Worm (Caenorhabditis elegans): ENCODE measurements around the gene K07F5.17.

The K07F5.17 gene

DNA sequence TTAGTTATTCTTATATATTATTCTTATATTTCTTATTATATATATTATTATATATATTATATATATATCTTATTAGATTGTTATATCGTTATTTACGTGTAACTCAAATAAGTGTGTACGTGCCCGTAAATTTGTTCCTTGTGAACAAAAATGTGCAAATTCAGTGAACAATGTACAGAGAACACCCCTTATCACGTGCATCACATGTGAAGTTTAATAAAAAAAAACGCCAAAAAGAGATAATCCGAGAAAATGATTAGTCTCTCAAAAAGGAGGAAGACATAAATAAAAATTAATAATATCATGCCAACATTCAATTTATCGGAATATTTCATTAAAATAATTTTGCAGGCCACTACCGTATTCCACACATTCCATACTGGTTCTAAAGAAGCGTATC lies 42.5 kb upstream of the K07F5.17 start (continued):
- TF ChIP-seq snpc-4 (tag; optimal IDR thresholded peaks at IDR 0.05): no peak
- TF ChIP-seq mdt-29 (GFP tag; IDR thresholded peaks at IDR 0.05): no peak
- no peak for TF ChIP-seq sdz-12 (GFP tag; optimal IDR thresholded peaks at IDR 0.05)
- no peak for TF ChIP-seq madf-9 (GFP tag; conservative IDR thresholded peaks at IDR 0.05)
- no peak for TF ChIP-seq lim-7 (GFP tag; IDR thresholded peaks at IDR 0.05)
- TF ChIP-seq aly-2 (tag; optimal IDR thresholded peaks at IDR 0.05): no peak
- TF ChIP-seq fkh-10 (GFP tag; optimal IDR thresholded peaks at IDR 0.05): no peak
- TF ChIP-seq unc-130 (GFP tag; optimal IDR thresholded peaks at IDR 0.05): no peak
- no peak for TF ChIP-seq ztf-7 (tag; optimal IDR thresholded peaks at IDR 0.05)
- TF ChIP-seq dmd-6 (GFP tag; IDR thresholded peaks at IDR 0.05): peak; percentile 24; the same call in 1 of the 2 replicates
- TF ChIP-seq hmg-1.1 (GFP tag; IDR thresholded peaks at IDR 0.05): no peak
- no peak for TF ChIP-seq daf-16 (GFP tag; optimal IDR thresholded peaks at IDR 0.05)
- peak; percentile 53 for TF ChIP-seq daf-16 (tag; optimal IDR thresholded peaks at IDR 0.05)
- TF ChIP-seq skn-1 (tag; optimal IDR thresholded peaks at IDR 0.05): no peak
- peak in 1 of 2 experiments; percentile 4 for TF ChIP-seq lsy-2 (tag; optimal IDR thresholded peaks at IDR 0.05)
- no peak for TF ChIP-seq ceh-32 (tag; optimal IDR thresholded peaks at IDR 0.05; ENCODE audit: poor library complexity)
- no peak for TF ChIP-seq set-16 (GFP tag; IDR thresholded peaks at IDR 0.05)
- TF ChIP-seq T20F7.1 (GFP tag; optimal IDR thresholded peaks at IDR 0.05): peak; percentile 28
- TF ChIP-seq mxl-2 (GFP tag; conservative IDR thresholded peaks at IDR 0.05): peak; percentile 93
- TF ChIP-seq Y5F2A.4 (GFP tag; optimal IDR thresholded peaks at IDR 0.05): no peak
- TF ChIP-seq arid-1 (GFP tag; conservative IDR thresholded peaks at IDR 0.05): no peak

- TF ChIP-seq nhr-77 (tag; optimal IDR thresholded peaks at IDR 0.05) (peak; percentile 92), mep-1 (tag; optimal IDR thresholded peaks at IDR 0.05) (peak; percentile 40), F10B5.3 (tag; optimal IDR thresholded peaks at IDR 0.05) (no peak), pqm-1 (tag; optimal IDR thresholded peaks at IDR 0.05) (peak; percentile 98), ceh-44 (GFP tag; IDR thresholded peaks at IDR 0.05) (no peak), mxl-3 (GFP tag; optimal IDR thresholded peaks at IDR 0.05) (peak; percentile 28), daf-19 (GFP tag; conservative IDR thresholded peaks at IDR 0.05) (no peak), egl-43 (GFP tag; IDR thresholded peaks at IDR 0.05) (no peak), php-3 (GFP tag; IDR thresholded peaks at IDR 0.05) (peak; percentile 99), daf-8 (GFP tag; IDR thresholded peaks at IDR 0.05) (no peak), tra-1 (GFP tag; IDR thresholded peaks at IDR 0.05) (peak; percentile 97), nhr-48 (tag; optimal IDR thresholded peaks at IDR 0.05) (peak; percentile 78), nhr-10 (tag; optimal IDR thresholded peaks at IDR 0.05) (peak; percentile 64), hlh-11 (tag; optimal IDR thresholded peaks at IDR 0.05) (peak; percentile 96), jun-1 (tag; optimal IDR thresholded peaks at IDR 0.05) (no peak), zip-2 (tag; optimal IDR thresholded peaks at IDR 0.05) (no peak), zfp-3 (GFP tag; conservative IDR thresholded peaks at IDR 0.05) (0 out of 2 replicates have a peak, but pooled peaks have one; percentile 33), nhr-6 (tag; optimal IDR thresholded peaks at IDR 0.05) (no peak), mdt-29 (GFP tag; IDR thresholded peaks at IDR 0.05) (peak; percentile 70), lsy-2 (tag; optimal IDR thresholded peaks at IDR 0.05) (peak in 1 of 2 experiments; percentile 70), gei-8 (GFP tag; optimal IDR thresholded peaks at IDR 0.05) (peak; percentile 41), rbr-2 (tag; optimal IDR thresholded peaks at IDR 0.05) (no peak), nhr-41 (GFP tag; IDR thresholded peaks at IDR 0.05) (0 out of 2 replicates have a peak, but pooled peaks have one; percentile 24), skn-1 (tag; optimal IDR thresholded peaks at IDR 0.05) (no peak), spr-1 (tag; optimal IDR thresholded peaks at IDR 0.05) (no peak), nhr-42 (GFP tag; IDR thresholded peaks at IDR 0.05) (no peak), fkh-10 (GFP tag; optimal IDR thresholded peaks at IDR 0.05) (no peak), ceh-20 (GFP tag; IDR thresholded peaks at IDR 0.05) (peak; percentile 85), nhr-28 (tag; optimal IDR thresholded peaks at IDR 0.05) (peak; percentile 98), lim-7 (GFP tag; IDR thresholded peaks at IDR 0.05) (no peak), daf-16 (GFP tag; optimal IDR thresholded peaks at IDR 0.05) (peak in 1 of 2 experiments; percentile 40), daf-16 (tag; optimal IDR thresholded peaks at IDR 0.05) (peak; percentile 92), zfp-2 (tag; optimal IDR thresholded peaks at IDR 0.05) (no peak), dve-1 (tag; optimal IDR thresholded peaks at IDR 0.05; ENCODE audit: insufficient read depth) (peak; percentile 93), pha-4 (GFP tag; IDR thresholded peaks at IDR 0.05) (peak; percentile 36; the same call in 1 of the 2 replicates), pha-4 (tag; optimal IDR thresholded peaks at IDR 0.05) (no peak), ceh-82 (tag; optimal IDR thresholded peaks at IDR 0.05) (no peak)
Observed at ce11 chrIV:9801418-9801817, 40.8 kb upstream of the K07F5.17 start.

Data from whole organism, L4 larva.